Fruit fly (Drosophila melanogaster) whole organism, adult: Measurements from ENCODE around the gene Sec23.

Experiments
- CG14711 ChIP-seq: fragments of 200-800 bp; sonication (Bioruptor generic); optimal IDR thresholded peaks from 2 replicates; lab custom pipeline; 2018; ENCODE audit warnings: missing biosample characterization, mild to moderate bottlenecking, missing genetic modification characterization, moderate library complexity
- CG33017 ChIP-seq: fragments of 200-800 bp; sonication (Bioruptor generic); optimal IDR thresholded peaks from 2 replicates; lab custom pipeline; 2018; ENCODE audit warnings: missing biosample characterization, mild to moderate bottlenecking, missing genetic modification characterization, moderate library complexity
- CG5204 ChIP-seq: fragments of 200-800 bp; sonication (Bioruptor generic); optimal IDR thresholded peaks from 2 replicates; lab custom pipeline; 2016; ENCODE audit warnings: missing biosample characterization, missing genetic modification characterization
- Clk ChIP-seq: fragments of 200-800 bp; sonication (Bioruptor generic); optimal IDR thresholded peaks from 2 replicates; lab custom pipeline; 2017; ENCODE audit warnings: missing biosample characterization, missing genetic modification characterization
- Mnt ChIP-seq: fragments of 200-800 bp; sonication (Bioruptor generic); optimal IDR thresholded peaks from 2 replicates; lab custom pipeline; 2016; ENCODE audit warnings: missing biosample characterization, mild to moderate bottlenecking, missing genetic modification characterization
- bab1 ChIP-seq: fragments of 200-800 bp; sonication (Bioruptor generic); optimal IDR thresholded peaks from 3 replicates; lab custom pipeline; 2019; ENCODE audit warnings: missing biosample characterization, mild to moderate bottlenecking, missing genetic modification characterization, moderate library complexity
- cic ChIP-seq: fragments of 200-800 bp; sonication (Bioruptor generic); optimal IDR thresholded peaks from 2 replicates; lab custom pipeline; 2017; ENCODE audit warnings: missing biosample characterization, mild to moderate bottlenecking, missing genetic modification characterization, moderate library complexity
- kay ChIP-seq: fragments of 200-800 bp; sonication (Bioruptor generic); peaks from one replicate; lab custom pipeline; 2016; ENCODE audit warnings: missing biosample characterization, missing genetic modification characterization, borderline replicate concordance
- ovo ChIP-seq: fragments of 200-800 bp; sonication (Bioruptor generic); optimal IDR thresholded peaks from 2 replicates; lab custom pipeline; 2016; ENCODE audit warnings: missing biosample characterization, missing genetic modification characterization
- tj ChIP-seq: fragments of 200-800 bp; sonication (Bioruptor generic); optimal IDR thresholded peaks from 3 replicates; lab custom pipeline; 2017; ENCODE audit warnings: missing biosample characterization, mild to moderate bottlenecking, missing genetic modification characterization, moderate library complexity
- toe ChIP-seq: fragments of 200-800 bp; sonication (Bioruptor generic); optimal IDR thresholded peaks from 2 replicates; lab custom pipeline; 2016; ENCODE audit warnings: missing biosample characterization, missing genetic modification characterization

DNA sequence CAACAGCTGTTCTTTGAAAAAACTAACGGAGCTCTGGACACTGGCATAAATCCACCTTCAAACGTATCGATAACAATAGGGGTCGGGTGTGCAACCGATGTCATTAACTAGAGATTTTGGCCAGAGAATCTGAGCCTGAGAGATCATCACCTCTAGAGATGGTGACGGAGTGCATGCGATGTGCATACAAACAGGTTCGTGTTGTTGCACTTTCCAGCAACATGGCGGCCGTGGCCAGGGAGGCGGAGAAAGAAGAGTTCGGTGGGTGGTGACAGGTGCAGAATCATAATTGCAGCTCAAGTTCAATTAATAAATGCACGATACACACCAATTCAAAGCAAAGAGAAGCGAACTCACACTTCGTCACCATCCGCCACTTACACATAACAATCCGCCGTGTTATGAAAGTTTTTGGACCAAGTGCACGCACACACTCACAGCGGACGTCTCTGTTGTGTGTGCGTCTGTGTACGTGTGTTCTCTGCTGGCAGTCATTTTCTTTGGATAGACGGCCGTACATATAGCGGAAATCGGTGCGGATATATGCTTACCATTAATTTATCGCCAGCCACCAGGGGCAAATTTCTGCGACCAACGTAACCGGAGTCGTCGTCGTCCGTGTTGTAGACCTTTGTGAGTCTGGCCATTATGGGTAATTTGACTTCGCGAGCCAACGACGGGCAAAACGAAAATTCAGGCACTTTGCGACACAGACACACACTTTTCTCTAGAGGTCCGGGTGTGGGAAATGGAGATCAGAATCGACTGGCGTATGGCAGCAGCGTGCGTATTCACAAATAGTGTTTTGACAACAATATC lies 10.3 kb downstream of the Sec23 start:
- TF ChIP-seq ovo (GFP tag; lab: Kevin White, UChicago) (peak; percentile 77), tj (GFP tag; lab: Kevin White, UChicago) (no peak), CG14711 (no peak), toe (GFP tag; lab: Kevin White, UChicago) (no peak), Mnt (GFP tag; lab: Kevin White, UChicago) (no peak), bab1 (GFP tag; lab: Kevin White, UChicago) (peak; percentile 22), kay (no peak), CG33017 (tag; lab: Kevin White, UChicago) (no peak), Clk (GFP tag; lab: Kevin White, UChicago) (no peak), CG5204 (GFP tag; lab: Kevin White, UChicago) (no peak), cic (GFP tag; lab: Kevin White, UChicago) (peak; percentile 35)
